Worm (Caenorhabditis elegans) whole organism, L3 larva: ENCODE results near the gene M03E7.3.

Experiments
- ZK546.5 ChIP-seq: sonication (generic microtip); optimal IDR thresholded peaks from 2 replicates; lab custom pipeline; 2017; ENCODE audit warnings: missing biosample characterization, missing genetic modification characterization
- ama-1 ChIP-seq: fragments of 150-350 bp; optimal IDR thresholded peaks from 2 replicates; lab custom pipeline; 2018
- ceh-16 ChIP-seq: sonication (generic microtip); optimal IDR thresholded peaks from 2 replicates; lab custom pipeline; 2017; ENCODE audit warnings: missing biosample characterization, missing genetic modification characterization
- ceh-28 ChIP-seq: fragments of 150-350 bp; optimal IDR thresholded peaks from 2 replicates; lab custom pipeline; 2014; ENCODE audit warnings: missing biosample characterization, missing genetic modification reagents, missing genetic modification characterization
- ceh-9 ChIP-seq: sonication (generic microtip); optimal IDR thresholded peaks from 2 replicates; lab custom pipeline; 2018; ENCODE audit warnings: missing biosample characterization, missing genetic modification characterization
- egl-27 ChIP-seq: sonication (generic microtip); optimal IDR thresholded peaks from 4 replicates; lab custom pipeline; 2017; ENCODE audit warnings: missing biosample characterization, missing genetic modification reagents, missing genetic modification characterization
- egl-5 ChIP-seq: fragments of 150-350 bp; optimal IDR thresholded peaks from 2 replicates; lab custom pipeline; 2017; ENCODE audit warnings: missing biosample characterization, missing genetic modification reagents, missing genetic modification characterization, inconsistent platforms
- elt-1 ChIP-seq: fragments of 150-350 bp; optimal IDR thresholded peaks from 2 replicates; lab custom pipeline; 2014; ENCODE audit warnings: missing biosample characterization, missing genetic modification characterization
- elt-2 ChIP-seq: sonication (generic microtip); optimal IDR thresholded peaks from 2 replicates; lab custom pipeline; 2016; ENCODE audit warnings: missing genetic modification reagents, mild to moderate bottlenecking, missing genetic modification characterization, missing compliant biosample characterization
- elt-3 ChIP-seq, 3 experiments: fragments of 150-350 bp in 1 of 3; sonication (generic microtip) in 2 of 3; optimal IDR thresholded peaks; 2 replicates in 2 of 3; 4 replicates in 1 of 3; lab custom pipeline; 2014 to 2017; ENCODE audit warnings: missing biosample characterization in 3 of 3, missing genetic modification characterization in 3 of 3
- eor-1 ChIP-seq, 2 experiments: fragments of 150-350 bp; optimal IDR thresholded peaks; 2 replicates each; lab custom pipeline; 2014 to 2018; ENCODE audit warnings: missing biosample characterization in 2 of 2, missing genetic modification characterization in 2 of 2
- fkh-10 ChIP-seq: sonication (generic microtip); optimal IDR thresholded peaks from 2 replicates; lab custom pipeline; 2017; ENCODE audit warnings: missing biosample characterization, missing genetic modification reagents, missing genetic modification characterization
- hmg-11 ChIP-seq: sonication (generic microtip); optimal IDR thresholded peaks from 2 replicates; lab custom pipeline; 2016; ENCODE audit warnings: missing genetic modification characterization, missing compliant biosample characterization
- jun-1 ChIP-seq: fragments of 150-350 bp; optimal IDR thresholded peaks from 2 replicates; lab custom pipeline; 2014; ENCODE audit warnings: missing biosample characterization, missing genetic modification reagents, missing genetic modification characterization
- lsy-12 ChIP-seq: sonication (generic microtip); optimal IDR thresholded peaks from 2 replicates; lab custom pipeline; 2016; ENCODE audit warnings: mild to moderate bottlenecking, missing genetic modification characterization, missing compliant biosample characterization
- mdl-1 ChIP-seq: fragments of 150-350 bp; optimal IDR thresholded peaks from 2 replicates; lab custom pipeline; 2014; ENCODE audit warnings: missing biosample characterization, missing genetic modification characterization
- nfya-1 ChIP-seq: sonication (generic microtip); optimal IDR thresholded peaks from 2 replicates; lab custom pipeline; 2017; ENCODE audit warnings: missing genetic modification characterization, mild to moderate bottlenecking, missing compliant biosample characterization, antibody characterized with exemption, moderate library complexity; ENCODE audit not compliant: insufficient read depth
- nhr-11 ChIP-seq: fragments of 150-350 bp; optimal IDR thresholded peaks from 2 replicates; lab custom pipeline; 2014; ENCODE audit warnings: missing biosample characterization, missing genetic modification characterization
- nhr-12 ChIP-seq: fragments of 150-350 bp; optimal IDR thresholded peaks from 2 replicates; lab custom pipeline; 2014; ENCODE audit warnings: missing biosample characterization, missing genetic modification characterization
- nhr-23 ChIP-seq: fragments of 150-350 bp; optimal IDR thresholded peaks from 2 replicates; lab custom pipeline; 2014; ENCODE audit warnings: missing biosample characterization, missing genetic modification reagents, missing genetic modification characterization
- nhr-237 ChIP-seq: fragments of 150-350 bp; optimal IDR thresholded peaks from 2 replicates; lab custom pipeline; 2014; ENCODE audit warnings: missing biosample characterization, missing genetic modification characterization
- nhr-25 ChIP-seq: sonication (generic microtip); optimal IDR thresholded peaks from 2 replicates; lab custom pipeline; 2017; ENCODE audit warnings: missing biosample characterization, missing genetic modification characterization
- nhr-28 ChIP-seq: fragments of 150-350 bp; optimal IDR thresholded peaks from 2 replicates; lab custom pipeline; 2014; ENCODE audit warnings: missing biosample characterization, missing genetic modification characterization
- nhr-67 ChIP-seq: fragments of 150-350 bp; optimal IDR thresholded peaks from 2 replicates; lab custom pipeline; 2014; ENCODE audit warnings: missing biosample characterization, missing genetic modification characterization
- nhr-76 ChIP-seq: fragments of 150-350 bp; sonication (generic microtip); optimal IDR thresholded peaks from 5 replicates; lab custom pipeline; 2014; ENCODE audit warnings: missing biosample characterization, missing genetic modification characterization
- pha-4 ChIP-seq: fragments of 150-350 bp; optimal IDR thresholded peaks from 2 replicates; lab custom pipeline; 2014; ENCODE audit warnings: missing biosample characterization, missing genetic modification reagents, missing genetic modification characterization
- sea-2 ChIP-seq: fragments of 150-350 bp; sonication (generic microtip); optimal IDR thresholded peaks from 4 replicates; lab custom pipeline; 2014; ENCODE audit warnings: missing biosample characterization, missing genetic modification reagents, missing genetic modification characterization
- skn-1 ChIP-seq: fragments of 150-350 bp; optimal IDR thresholded peaks from 2 replicates; lab custom pipeline; 2014; ENCODE audit warnings: missing biosample characterization, missing genetic modification characterization
- tbx-2 ChIP-seq: sonication (generic microtip); optimal IDR thresholded peaks from 2 replicates; lab custom pipeline; 2016; ENCODE audit warnings: mild to moderate bottlenecking, missing genetic modification characterization, missing compliant biosample characterization
- unc-39 ChIP-seq: sonication (generic microtip); optimal IDR thresholded peaks from 4 replicates; lab custom pipeline; 2017; ENCODE audit warnings: missing biosample characterization, missing genetic modification characterization
- unc-62 ChIP-seq: fragments of 150-350 bp; sonication (generic microtip); optimal IDR thresholded peaks from 4 replicates; lab custom pipeline; 2014; ENCODE audit warnings: missing biosample characterization, missing genetic modification reagents, missing genetic modification characterization
- zag-1 ChIP-seq: fragments of 150-350 bp; optimal IDR thresholded peaks from 2 replicates; lab custom pipeline; 2014; ENCODE audit warnings: missing biosample characterization, missing genetic modification characterization
- ztf-11 ChIP-seq: fragments of 150-350 bp; optimal IDR thresholded peaks from 2 replicates; lab custom pipeline; 2014; ENCODE audit warnings: missing biosample characterization, missing genetic modification characterization
- ztf-4 ChIP-seq: fragments of 150-350 bp; optimal IDR thresholded peaks from 2 replicates; lab custom pipeline; 2014; ENCODE audit warnings: missing biosample characterization, missing genetic modification characterization

Gene M03E7.3

DNA sequence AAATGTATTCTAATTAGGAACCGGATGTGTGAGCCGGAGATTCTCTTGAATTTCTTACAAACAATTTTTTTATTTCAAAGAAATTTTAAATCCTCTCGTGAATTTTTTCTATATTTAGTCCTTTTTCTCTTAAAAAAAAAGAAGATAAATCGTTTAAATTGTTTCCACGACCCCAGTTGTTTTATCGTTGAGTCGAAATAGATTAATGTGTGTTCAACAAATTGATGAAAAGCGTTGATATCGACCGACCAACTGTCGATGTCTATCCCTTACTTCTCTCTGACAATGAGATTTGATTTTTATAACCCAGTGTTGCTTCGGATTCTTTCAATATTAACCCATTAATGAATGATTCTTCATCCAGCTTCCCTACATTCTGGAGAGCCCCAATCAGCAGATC is 8.6 kb upstream of the M03E7.3 start, which contains the start of gene CD4.1:
TSS of gene CD4.1 (plus strand) at position 301 of the 400 bp plus-strand sequence.
- TF ChIP-seq ceh-16 (tag; lab: Kevin White, UChicago) (no peak), fkh-10 (GFP tag; lab: Kevin White, UChicago) (no peak), jun-1 (no peak), skn-1 (no peak), eor-1 (tag; optimal IDR thresholded peaks at IDR 0.05; lab: Kevin White, UChicago) (no peak), nhr-25 (no peak), elt-2 (tag; lab: Kevin White, UChicago) (no peak), hmg-11 (tag; lab: Kevin White, UChicago) (no peak), egl-27 (tag; lab: Kevin White, UChicago) (no peak), ama-1 (no peak), elt-1 (no peak)

DNA sequence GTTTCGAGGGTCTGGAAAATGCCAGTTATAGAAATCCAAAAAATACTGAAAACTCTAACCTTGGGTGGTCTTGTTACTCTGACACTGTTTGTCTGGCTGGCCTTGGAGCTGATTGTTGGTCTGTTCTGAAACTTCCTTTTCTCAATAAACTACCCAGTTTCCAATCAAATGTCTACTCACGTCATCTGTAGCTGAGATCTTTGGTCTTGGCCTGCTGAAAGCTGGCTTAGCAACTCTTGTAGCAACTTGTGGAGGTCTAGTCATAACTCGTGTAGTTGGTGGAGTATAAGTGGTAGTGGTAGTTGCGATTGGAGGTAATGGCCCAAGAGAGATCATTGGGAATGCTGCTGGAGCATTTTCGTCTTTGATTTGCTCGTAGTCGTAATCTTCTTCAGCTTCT is 4.6 kb upstream of the M03E7.3 start:
- no peak for TF ChIP-seq elt-3 (tag; optimal IDR thresholded peaks at IDR 0.05; lab: Kevin White, UChicago)
- TF ChIP-seq fkh-10 (GFP tag; lab: Kevin White, UChicago): no peak
- TF ChIP-seq ztf-4 (tag; lab: Kevin White, UChicago): no peak
- no peak for TF ChIP-seq mdl-1
- TF ChIP-seq nhr-25: no peak
- TF ChIP-seq ceh-9: no peak
- TF ChIP-seq egl-5 (tag; lab: Kevin White, UChicago): no peak
- TF ChIP-seq zag-1 (tag; lab: Kevin White, UChicago): no peak
- no peak for TF ChIP-seq unc-62 (GFP tag; lab: Kevin White, UChicago)
- TF ChIP-seq tbx-2 (tag; lab: Kevin White, UChicago): no peak
- TF ChIP-seq, all 47 proteins: peak for 0

DNA sequence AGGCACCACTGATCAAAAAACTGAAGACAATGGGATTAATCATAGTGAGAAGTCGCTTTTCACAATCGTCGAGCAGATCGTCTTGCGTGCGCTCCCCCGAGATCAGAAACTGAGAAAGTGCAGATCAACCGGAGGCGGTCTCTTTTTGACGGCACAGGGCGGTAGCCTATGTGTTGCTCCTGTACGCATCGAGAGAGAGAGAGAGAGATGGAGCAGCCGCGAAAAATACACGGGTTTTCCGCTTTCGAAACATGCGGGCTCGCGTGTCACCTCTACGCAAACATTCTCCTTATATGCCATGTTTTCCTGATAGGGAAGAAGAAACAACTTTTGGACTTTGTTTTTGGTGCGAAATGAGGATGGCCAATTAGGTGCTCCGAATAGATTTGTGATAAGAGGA is 1.7 kb upstream of the M03E7.3 start, which contains the start of gene lrpc-1:
TSS of gene lrpc-1 (minus strand) at position 101 of the 400 bp plus-strand sequence.
- TF ChIP-seq lsy-12 (tag; lab: Kevin White, UChicago): no peak
- TF ChIP-seq egl-5 (tag; lab: Kevin White, UChicago): no peak

DNA sequence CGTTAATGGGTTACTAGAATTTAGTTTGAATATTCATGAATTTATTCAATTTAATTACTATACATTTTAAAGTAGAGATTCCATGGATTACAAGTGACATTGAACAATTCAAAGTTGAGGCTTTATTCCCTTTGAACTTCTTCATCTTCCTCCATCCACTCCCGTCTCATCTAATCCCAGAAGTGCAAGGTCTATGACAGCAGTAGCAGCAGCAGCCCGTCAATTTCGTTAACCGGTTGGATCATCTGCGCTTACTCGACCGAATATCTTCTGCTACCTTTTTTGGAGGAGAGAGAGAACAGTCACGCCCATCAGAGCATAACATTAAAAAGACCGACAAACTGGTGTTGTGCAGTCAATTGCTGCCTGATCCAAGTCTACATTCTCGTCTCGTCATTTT is 2.5 kb downstream of the M03E7.3 start, which contains the start of gene M03E7.2:
TSS of gene M03E7.2 (plus strand) at position 301 of the 400 bp plus-strand sequence.
- TF ChIP-seq nhr-12 (tag; lab: Kevin White, UChicago): no peak
- no peak for TF ChIP-seq jun-1
- no peak for TF ChIP-seq nhr-237 (tag; lab: Kevin White, UChicago)
- no peak for TF ChIP-seq ZK546.5
- no peak for TF ChIP-seq lsy-12 (tag; lab: Kevin White, UChicago)
- no peak for TF ChIP-seq sea-2 (GFP tag; lab: Kevin White, UChicago)
- no peak for TF ChIP-seq hmg-11 (tag; lab: Kevin White, UChicago)
- TF ChIP-seq unc-39: no peak
- no peak for TF ChIP-seq nfya-1
- no peak for TF ChIP-seq egl-27 (tag; lab: Kevin White, UChicago)
- no peak for TF ChIP-seq nhr-76
- no peak for TF ChIP-seq ceh-9
- TF ChIP-seq elt-3 (tag; optimal IDR thresholded peaks at IDR 0.05; lab: Kevin White, UChicago): no peak
- TF ChIP-seq nhr-67: no peak
- no peak for TF ChIP-seq nhr-28 (tag; lab: Kevin White, UChicago)
- no peak for TF ChIP-seq ztf-11

DNA sequence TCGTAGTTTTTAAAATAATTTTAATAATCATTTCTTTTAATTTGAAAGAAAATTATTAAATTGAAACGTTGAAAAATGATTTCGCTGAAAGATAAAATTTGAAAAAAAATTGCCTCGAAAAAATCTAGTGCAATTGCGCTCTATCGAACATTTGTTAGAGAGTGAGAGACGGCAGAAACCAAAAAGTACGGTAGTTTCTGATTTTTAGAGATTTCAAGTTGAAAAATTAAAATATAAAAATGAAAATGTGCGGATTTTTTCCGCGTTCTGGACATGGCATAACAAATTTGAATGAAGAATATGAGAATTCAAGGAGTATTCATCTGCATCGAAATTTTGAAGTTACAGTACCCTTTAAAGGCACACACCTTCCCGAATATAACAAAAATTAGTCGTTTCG is 4.5 kb downstream of the M03E7.3 start:
- no peak for TF ChIP-seq fkh-10 (GFP tag; lab: Kevin White, UChicago)
- no peak for TF ChIP-seq ztf-11
- no peak for TF ChIP-seq mdl-1
- peak; percentile 39 for TF ChIP-seq pha-4 (tag; lab: Kevin White, UChicago)
- TF ChIP-seq hmg-11 (tag; lab: Kevin White, UChicago): no peak
- no peak for TF ChIP-seq nhr-76
- TF ChIP-seq ceh-28: no peak
- no peak for TF ChIP-seq nhr-11 (tag; lab: Kevin White, UChicago)
- no peak for TF ChIP-seq nhr-12 (tag; lab: Kevin White, UChicago)
- no peak for TF ChIP-seq egl-5 (tag; lab: Kevin White, UChicago)
- peak; percentile 27 for TF ChIP-seq nfya-1
- no peak for TF ChIP-seq egl-27 (tag; lab: Kevin White, UChicago)
- no peak for TF ChIP-seq elt-1
- no peak for TF ChIP-seq nhr-23 (tag; lab: Kevin White, UChicago)
- TF ChIP-seq unc-62 (GFP tag; lab: Kevin White, UChicago): no peak
- TF ChIP-seq, all 47 proteins: peak for 2
